Worm (Caenorhabditis elegans) whole organism, early embryonic: ENCODE data around the gene vps-50.

ENCODE experiments used
- F13C5.2 ChIP-seq: sonication (generic microtip); optimal IDR thresholded peaks from 2 replicates; lab custom pipeline; 2017; ENCODE audit warnings: mild to moderate bottlenecking, missing genetic modification characterization, inconsistent platforms, missing compliant biosample characterization
- ama-1 ChIP-seq: fragments of 150-350 bp; optimal IDR thresholded peaks from 2 replicates; lab custom pipeline; 2014
- ceh-13 ChIP-seq: fragments of 200-800 bp; sonication (Bioruptor generic); optimal IDR thresholded peaks from 2 replicates; lab custom pipeline; 2018; ENCODE audit warnings: mild to moderate bottlenecking, missing genetic modification characterization, missing compliant biosample characterization
- flt-1 ChIP-seq: fragments of 200-800 bp; sonication (Bioruptor generic); IDR thresholded peaks from 2 replicates; pipeline ENCODE4 v1.3.6; 2022; ENCODE audit warnings: missing genetic modification characterization, missing compliant biosample characterization
- hmg-4 ChIP-seq: fragments of 200-800 bp; sonication (Bioruptor generic); optimal IDR thresholded peaks from 2 replicates; lab custom pipeline; 2018; ENCODE audit warnings: mild to moderate bottlenecking, missing genetic modification characterization, missing compliant biosample characterization
- hnd-1 ChIP-seq: sonication (generic microtip); optimal IDR thresholded peaks from 2 replicates; lab custom pipeline; 2016; ENCODE audit warnings: missing genetic modification characterization, missing compliant biosample characterization
- pes-1 ChIP-seq: fragments of 200-800 bp; sonication (Bioruptor generic); IDR thresholded peaks from 2 replicates; pipeline ENCODE4 v1.3.6; 2022; ENCODE audit warnings: missing genetic modification reagents, missing genetic modification characterization, missing compliant biosample characterization
- scrt-1 ChIP-seq: fragments of 200-800 bp; sonication (Bioruptor generic); IDR thresholded peaks from 2 replicates; pipeline ENCODE4 v1.3.6; 2022; ENCODE audit warnings: missing genetic modification characterization, missing compliant biosample characterization
- sea-1 ChIP-seq: fragments of 200-800 bp; sonication (Bioruptor generic); conservative IDR thresholded peaks from 2 replicates; pipeline ENCODE4 v1.3.6; 2022; ENCODE audit warnings: missing genetic modification characterization, missing compliant biosample characterization
- tbx-11 ChIP-seq: fragments of 200-800 bp; sonication (Bioruptor generic); IDR thresholded peaks from 2 replicates; pipeline ENCODE4 v1.3.6; 2022; ENCODE audit warnings: missing genetic modification characterization, missing compliant biosample characterization
- tbx-37 ChIP-seq: fragments of 200-800 bp; sonication (Bioruptor generic); conservative IDR thresholded peaks from 2 replicates; pipeline ENCODE4 v1.3.6; 2022; ENCODE audit warnings: missing genetic modification reagents, missing genetic modification characterization, missing compliant biosample characterization
- tra-4 ChIP-seq: sonication (generic microtip); optimal IDR thresholded peaks from 2 replicates; lab custom pipeline; 2017; ENCODE audit warnings: missing genetic modification characterization, missing compliant biosample characterization

DNA sequence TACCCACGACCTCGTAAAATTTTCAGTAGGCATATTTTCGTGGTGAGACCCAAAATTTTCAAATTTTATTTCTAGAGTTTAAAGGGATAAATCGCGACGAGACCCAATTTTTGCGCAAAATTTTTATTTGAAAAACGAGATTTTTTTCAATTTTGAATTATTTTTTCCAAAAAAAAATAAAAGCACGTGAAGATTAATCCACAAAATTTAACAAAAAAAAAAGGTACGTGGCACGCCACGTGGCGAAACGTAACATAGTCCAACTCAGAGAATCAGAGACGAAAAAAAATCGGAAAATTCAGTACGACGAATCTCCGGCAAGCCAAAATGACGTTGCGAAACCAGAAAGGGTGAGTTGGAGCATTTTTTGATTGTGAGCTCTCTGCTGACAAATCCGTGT, 6.1 kb downstream of the vps-50 start, which contains the start of gene C44B9.2:
- TF ChIP-seq ceh-13: no peak
- TF ChIP-seq hmg-4 (GFP tag; lab: Kevin White, UChicago): no peak
- TF ChIP-seq tbx-37 (GFP tag; lab: Robert Waterston, UW): no peak
- no peak for TF ChIP-seq ama-1 (lab: Kevin White, UChicago)
- TF ChIP-seq tra-4 (tag; lab: Kevin White, UChicago): no peak
- no peak for TF ChIP-seq pes-1 (GFP tag; lab: Robert Waterston, UW)
- TF ChIP-seq tbx-11 (GFP tag; lab: Robert Waterston, UW): no peak
- TF ChIP-seq scrt-1 (GFP tag; lab: Robert Waterston, UW): no peak
- TF ChIP-seq sea-1: no peak
- TF ChIP-seq flt-1 (GFP tag; lab: Robert Waterston, UW): no peak
- TF ChIP-seq F13C5.2 (tag; lab: Kevin White, UChicago): no peak
- TF ChIP-seq hnd-1 (tag; lab: Kevin White, UChicago): no peak
